Fruit fly (Drosophila melanogaster) whole organism, embryonic: ENCODE results near the gene CG42397.

Experiments used
- Asciz ChIP-seq: fragments of 200-800 bp; sonication (Bioruptor generic); optimal IDR thresholded peaks from 2 replicates; lab custom pipeline; 2017; ENCODE audit warnings: missing biosample characterization, mild to moderate bottlenecking, missing genetic modification characterization, missing genetic modification reagents
- CG10565 ChIP-seq: fragments of 200-800 bp; sonication (Bioruptor generic); optimal IDR thresholded peaks from 3 replicates; lab custom pipeline; 2016; ENCODE audit warnings: missing biosample characterization, mild to moderate bottlenecking, missing genetic modification characterization
- CG10959 ChIP-seq: fragments of 200-800 bp; sonication (Bioruptor generic); IDR thresholded peaks from 2 replicates; pipeline ENCODE4 v1.3.6; 2022; ENCODE audit warnings: missing biosample characterization, missing genetic modification characterization
- CG11247 ChIP-seq: fragments of 200-800 bp; sonication (Bioruptor generic); IDR thresholded peaks from 2 replicates; pipeline ENCODE4 v1.3.6; 2022; ENCODE audit warnings: missing biosample characterization, missing genetic modification characterization
- CG11456 ChIP-seq: fragments of 200-800 bp; sonication (Bioruptor generic); IDR thresholded peaks from 3 replicates; pipeline ENCODE4 v1.3.6; 2022; ENCODE audit warnings: missing biosample characterization, missing genetic modification characterization
- CG11695 ChIP-seq: fragments of 200-800 bp; sonication (Bioruptor generic); IDR thresholded peaks from 3 replicates; pipeline ENCODE4 v1.3.6; 2022; ENCODE audit warnings: missing biosample characterization, missing genetic modification characterization
- CG14667 ChIP-seq: fragments of 200-800 bp; sonication (Bioruptor generic); IDR thresholded peaks from 2 replicates; pipeline ENCODE4 v1.3.6; 2022; ENCODE audit warnings: missing biosample characterization, missing genetic modification characterization
- CG15696 ChIP-seq: fragments of 200-800 bp; sonication (Bioruptor generic); optimal IDR thresholded peaks from 2 replicates; lab custom pipeline; 2019; ENCODE audit warnings: missing biosample characterization, mild to moderate bottlenecking, missing genetic modification characterization, moderate library complexity
- CG1792 ChIP-seq: fragments of 200-800 bp; sonication (Bioruptor generic); optimal IDR thresholded peaks from 2 replicates; lab custom pipeline; 2016; ENCODE audit warnings: missing biosample characterization, missing genetic modification characterization
- CG2116 ChIP-seq: fragments of 200-800 bp; sonication (Bioruptor generic); optimal IDR thresholded peaks from 3 replicates; lab custom pipeline; 2018; ENCODE audit warnings: missing biosample characterization, mild to moderate bottlenecking, missing genetic modification characterization
- CG2120 ChIP-seq: fragments of 200-800 bp; sonication (Bioruptor generic); optimal IDR thresholded peaks from 3 replicates; lab custom pipeline; 2016; ENCODE audit warnings: missing biosample characterization, missing genetic modification characterization
- CG2712 ChIP-seq: fragments of 200-800 bp; optimal IDR thresholded peaks from 3 replicates; lab custom pipeline; 2019; ENCODE audit warnings: missing biosample characterization, mild to moderate bottlenecking, missing genetic modification characterization, moderate library complexity
- CG30403 ChIP-seq: fragments of 200-800 bp; sonication (Bioruptor generic); optimal IDR thresholded peaks from 3 replicates; lab custom pipeline; 2016; ENCODE audit warnings: missing biosample characterization, missing genetic modification characterization
- CG32532 ChIP-seq: fragments of 200-800 bp; sonication (Bioruptor generic); IDR thresholded peaks from 2 replicates; pipeline ENCODE4 v1.3.6; 2022; ENCODE audit warnings: missing biosample characterization, missing genetic modification characterization
- CG32767 ChIP-seq: fragments of 200-800 bp; sonication (Bioruptor generic); IDR thresholded peaks from 2 replicates; pipeline ENCODE4 v1.3.6; 2022; ENCODE audit warnings: missing biosample characterization, missing genetic modification characterization
- CG34224 ChIP-seq: fragments of 200-800 bp; sonication (Bioruptor generic); IDR thresholded peaks from 3 replicates; pipeline ENCODE4 v1.3.6; 2022; ENCODE audit warnings: missing biosample characterization, missing genetic modification characterization; ENCODE audit not compliant: partially characterized antibody
- CG4617 ChIP-seq: fragments of 200-800 bp; sonication (Bioruptor generic); optimal IDR thresholded peaks from 3 replicates; lab custom pipeline; 2016; ENCODE audit warnings: missing biosample characterization, missing genetic modification characterization, borderline replicate concordance
- CG4820 ChIP-seq: fragments of 200-800 bp; sonication (Bioruptor generic); optimal IDR thresholded peaks from 3 replicates; lab custom pipeline; 2016; ENCODE audit warnings: missing biosample characterization, missing genetic modification characterization
- CG7271 ChIP-seq: fragments of 200-800 bp; sonication (Bioruptor generic); optimal IDR thresholded peaks from 2 replicates; lab custom pipeline; 2018; ENCODE audit warnings: missing biosample characterization, mild to moderate bottlenecking, missing genetic modification characterization, moderate library complexity
- CG9932 ChIP-seq: fragments of 200-800 bp; sonication (Bioruptor generic); IDR thresholded peaks from 2 replicates; pipeline ENCODE4 v1.3.6; 2022; ENCODE audit warnings: missing biosample characterization, missing genetic modification characterization
- Chrac-16 ChIP-seq: fragments of 200-800 bp; sonication (Bioruptor generic); optimal IDR thresholded peaks from 3 replicates; lab custom pipeline; 2016; ENCODE audit warnings: missing biosample characterization, missing genetic modification characterization
- ERR ChIP-seq: fragments of 200-800 bp; sonication (Bioruptor generic); optimal IDR thresholded peaks from 2 replicates; lab custom pipeline; 2016; ENCODE audit warnings: missing biosample characterization, missing genetic modification characterization
- Fer1 ChIP-seq: fragments of 200-800 bp; sonication (Bioruptor generic); optimal IDR thresholded peaks from 2 replicates; lab custom pipeline; 2017; ENCODE audit warnings: missing biosample characterization, mild to moderate bottlenecking, missing genetic modification characterization
- GATAe ChIP-seq: fragments of 200-800 bp; sonication (Bioruptor generic); conservative IDR thresholded peaks from 2 replicates; pipeline ENCODE4 v1.3.6; 2022; ENCODE audit warnings: missing biosample characterization, missing genetic modification characterization
- Hr51 ChIP-seq, 2 experiments: fragments of 200-800 bp; sonication (Bioruptor generic); optimal IDR thresholded peaks; 2 replicates in 1 of 2; 3 replicates in 1 of 2; lab custom pipeline; 2016 to 2018; ENCODE audit warnings: missing biosample characterization in 2 of 2, missing genetic modification characterization in 2 of 2, mild to moderate bottlenecking in 1 of 2, moderate library complexity in 1 of 2
- Hr78 ChIP-seq, 2 experiments: fragments of 200-800 bp in 1 of 2; fragments of >200 bp in 1 of 2; sonication (Bioruptor generic) in 1 of 2; optimal IDR thresholded peaks; 2 replicates each; lab custom pipeline; 2017 to 2019; ENCODE audit warnings: missing biosample characterization in 2 of 2, missing genetic modification characterization in 2 of 2, mild to moderate bottlenecking in 1 of 2, moderate library complexity in 1 of 2
- NC2α ChIP-seq: fragments of 200-800 bp; sonication (Bioruptor generic); optimal IDR thresholded peaks from 2 replicates; lab custom pipeline; 2016; ENCODE audit warnings: missing biosample characterization, missing genetic modification characterization
- NC2β ChIP-seq: fragments of 200-800 bp; sonication (Bioruptor generic); optimal IDR thresholded peaks from 2 replicates; lab custom pipeline; 2016; ENCODE audit warnings: missing biosample characterization, missing genetic modification characterization
- Nf-YB ChIP-seq: fragments of 200-800 bp; sonication (Bioruptor generic); optimal IDR thresholded peaks from 3 replicates; lab custom pipeline; 2019; ENCODE audit warnings: missing biosample characterization, mild to moderate bottlenecking, missing genetic modification characterization, moderate library complexity
- ato ChIP-seq: fragments of 200-800 bp; sonication (Bioruptor generic); IDR thresholded peaks from 2 replicates; pipeline ENCODE4 v1.3.6; 2022; ENCODE audit warnings: missing biosample characterization, missing genetic modification characterization; ENCODE audit not compliant: partially characterized antibody
- az2 ChIP-seq: fragments of 200-800 bp; sonication (Bioruptor generic); optimal IDR thresholded peaks from 3 replicates; lab custom pipeline; 2016; ENCODE audit warnings: missing biosample characterization, missing genetic modification characterization
- en ChIP-seq: fragments of 200-800 bp; sonication (Bioruptor generic); optimal IDR thresholded peaks from 2 replicates; lab custom pipeline; 2016; ENCODE audit warnings: missing biosample characterization, missing genetic modification characterization
- fd102C ChIP-seq: fragments of 200-800 bp; sonication (Bioruptor generic); optimal IDR thresholded peaks from 2 replicates; lab custom pipeline; 2018; ENCODE audit warnings: missing biosample characterization, mild to moderate bottlenecking, missing genetic modification characterization, moderate library complexity
- fd96Cb ChIP-seq: fragments of 200-800 bp; sonication (Bioruptor generic); optimal IDR thresholded peaks from 2 replicates; lab custom pipeline; 2018; ENCODE audit warnings: missing biosample characterization, mild to moderate bottlenecking, missing genetic modification characterization, moderate library complexity
- ftz-f1 ChIP-seq: fragments of 200-800 bp; sonication (Bioruptor generic); optimal IDR thresholded peaks from 2 replicates; lab custom pipeline; 2016; ENCODE audit warnings: missing biosample characterization, missing genetic modification characterization
- fu2 ChIP-seq: fragments of 200-800 bp; sonication (Bioruptor generic); optimal IDR thresholded peaks from 2 replicates; lab custom pipeline; 2016; ENCODE audit warnings: missing biosample characterization, missing genetic modification characterization
- gcm2 ChIP-seq: fragments of 200-800 bp; sonication (Bioruptor generic); optimal IDR thresholded peaks from 2 replicates; lab custom pipeline; 2016; ENCODE audit warnings: missing biosample characterization, missing genetic modification characterization
- hth ChIP-seq: fragments of >200 bp; optimal IDR thresholded peaks from 2 replicates; lab custom pipeline; 2017; ENCODE audit warnings: inconsistent platforms
- kay ChIP-seq: fragments of 200-800 bp; sonication (Bioruptor generic); optimal IDR thresholded peaks from 2 replicates; lab custom pipeline; 2016; ENCODE audit warnings: missing biosample characterization, missing genetic modification characterization
- ken ChIP-seq: fragments of 200-800 bp; sonication (Bioruptor generic); IDR thresholded peaks from 3 replicates; pipeline ENCODE4 v1.3.6; 2022; ENCODE audit warnings: missing biosample characterization, missing genetic modification characterization
- lab ChIP-seq: fragments of 200-800 bp; sonication (Bioruptor generic); optimal IDR thresholded peaks from 3 replicates; lab custom pipeline; 2017; ENCODE audit warnings: missing biosample characterization, missing genetic modification characterization, mild to moderate bottlenecking, moderate library complexity, missing genetic modification reagents
- lmd ChIP-seq: fragments of 200-800 bp; sonication (Bioruptor generic); IDR thresholded peaks from 2 replicates; pipeline ENCODE4 v1.3.6; 2022; ENCODE audit warnings: missing biosample characterization, missing genetic modification characterization
- luna ChIP-seq: fragments of 200-800 bp; sonication (Bioruptor generic); optimal IDR thresholded peaks from 2 replicates; lab custom pipeline; 2016; ENCODE audit warnings: missing biosample characterization, missing genetic modification characterization
- oc ChIP-seq: fragments of 200-800 bp; sonication (Bioruptor generic); optimal IDR thresholded peaks from 2 replicates; lab custom pipeline; 2018; ENCODE audit warnings: missing biosample characterization, mild to moderate bottlenecking, missing genetic modification characterization, moderate library complexity
- pho ChIP-seq: fragments of 200-800 bp; sonication (Bioruptor generic); optimal IDR thresholded peaks from 2 replicates; lab custom pipeline; 2016; ENCODE audit warnings: missing biosample characterization, missing genetic modification characterization
- pita ChIP-seq: fragments of 200-800 bp; sonication (Bioruptor generic); optimal IDR thresholded peaks from 2 replicates; lab custom pipeline; 2017; ENCODE audit warnings: missing biosample characterization, mild to moderate bottlenecking, missing genetic modification characterization
- slp2 ChIP-seq: fragments of 200-800 bp; sonication (Bioruptor generic); optimal IDR thresholded peaks from 2 replicates; lab custom pipeline; 2016; ENCODE audit warnings: missing biosample characterization, missing genetic modification characterization
- tap ChIP-seq: fragments of 200-800 bp; optimal IDR thresholded peaks from 3 replicates; lab custom pipeline; 2019; ENCODE audit warnings: missing biosample characterization, mild to moderate bottlenecking, missing genetic modification characterization, moderate library complexity
- ttk ChIP-seq: fragments of 200-800 bp; sonication (Bioruptor generic); IDR thresholded peaks from 2 replicates; pipeline ENCODE4 v2.1.2; 2022; ENCODE audit warnings: missing biosample characterization, missing genetic modification characterization
- usp ChIP-seq: fragments of >200 bp; optimal IDR thresholded peaks from 2 replicates; lab custom pipeline; 2017; ENCODE audit warnings: missing biosample characterization, missing genetic modification characterization
- vvl ChIP-seq: fragments of 200-800 bp; sonication (Bioruptor generic); IDR thresholded peaks from 2 replicates; pipeline ENCODE4 v1.3.6; 2022; ENCODE audit warnings: missing biosample characterization, missing genetic modification characterization
- wor ChIP-seq: fragments of 200-800 bp; sonication (Bioruptor generic); IDR thresholded peaks from 2 replicates; pipeline ENCODE4 v1.3.6; 2022; ENCODE audit warnings: missing biosample characterization, missing genetic modification characterization

CG42397 gene

dm6 chr3L:11992960-11993359 is 19.4 kb upstream of the CG42397 start, which contains the start of gene viaf (continued):
- TF ChIP-seq kay (peak; percentile 99), CG11456 (GFP tag; lab: Robert Waterston, UW) (peak; percentile 62; the same call in 1 of the 3 replicates), vvl (GFP tag; lab: Robert Waterston, UW) (peak; percentile 77), fd102C (GFP tag; lab: Kevin White, UChicago) (no peak), en (no peak), CG32767 (GFP tag; lab: Robert Waterston, UW) (no peak), CG2120 (GFP tag; lab: Kevin White, UChicago) (peak; percentile 62), CG15696 (tag; lab: Kevin White, UChicago) (peak; percentile 45), CG10565 (GFP tag; lab: Kevin White, UChicago) (no peak), gcm2 (GFP tag; lab: Kevin White, UChicago) (no peak), Nf-YB (GFP tag; lab: Kevin White, UChicago) (no peak), slp2 (GFP tag; lab: Kevin White, UChicago) (no peak), CG7271 (tag; lab: Kevin White, UChicago) (peak; percentile 14), NC2β (GFP tag; lab: Kevin White, UChicago) (peak; percentile 6), lmd (GFP tag; lab: Robert Waterston, UW) (peak; percentile 45; the same call in 1 of the 2 replicates), ERR (GFP tag; lab: Kevin White, UChicago) (no peak), luna (GFP tag; lab: Kevin White, UChicago) (peak; percentile 2), CG30403 (GFP tag; lab: Kevin White, UChicago) (peak; percentile 50), CG4617 (GFP tag; lab: Kevin White, UChicago) (peak; percentile 88), Hr78 (GFP tag; optimal IDR thresholded peaks at IDR 0.05; lab: Kevin White, UChicago) (no peak), wor (GFP tag; lab: Robert Waterston, UW) (no peak), usp (no peak), ftz-f1 (GFP tag; lab: Kevin White, UChicago) (no peak), CG1792 (no peak), ken (GFP tag; lab: Robert Waterston, UW) (no peak), pita (GFP tag; lab: Kevin White, UChicago) (no peak), Asciz (GFP tag; lab: Kevin White, UChicago) (no peak), CG34224 (GFP tag; lab: Robert Waterston, UW) (peak; percentile 87), pho (GFP tag; lab: Kevin White, UChicago) (peak; percentile 10), GATAe (GFP tag; lab: Robert Waterston, UW) (no peak), NC2α (GFP tag; lab: Kevin White, UChicago) (no peak), CG11695 (no peak), Chrac-16 (GFP tag; lab: Kevin White, UChicago) (peak; percentile 53), CG4820 (GFP tag; lab: Kevin White, UChicago) (peak; percentile 4), ttk (GFP tag; lab: Robert Waterston, UW) (no peak), hth (lab: Kevin White, UChicago) (no peak), Fer1 (GFP tag; lab: Kevin White, UChicago) (no peak), CG14667 (GFP tag; lab: Robert Waterston, UW) (no peak), lab (GFP tag; lab: Kevin White, UChicago) (no peak), CG32532 (peak; percentile 74), fu2 (GFP tag; lab: Kevin White, UChicago) (no peak), CG9932 (GFP tag; lab: Robert Waterston, UW) (peak; percentile 80), CG11247 (GFP tag; lab: Robert Waterston, UW) (peak; percentile 25; the same call in 1 of the 2 replicates), CG2712 (tag; lab: Kevin White, UChicago) (peak; percentile 79), CG10959 (no peak), ato (GFP tag; lab: Robert Waterston, UW) (peak; percentile 86), fd96Cb (tag; lab: Kevin White, UChicago) (peak; percentile 22), CG2116 (GFP tag; lab: Kevin White, UChicago) (peak; percentile 58), Hr51 (GFP tag; optimal IDR thresholded peaks at IDR 0.05; lab: Kevin White, UChicago) (no peak), az2 (GFP tag; lab: Kevin White, UChicago) (peak; percentile 53), oc (tag; lab: Kevin White, UChicago) (no peak), tap (tag; lab: Kevin White, UChicago) (no peak)
